Worm (Caenorhabditis elegans) whole organism, early embryonic: ENCODE measurements around the gene F16G10.13.

Experiments
- B0310.2 ChIP-seq: sonication (generic microtip); optimal IDR thresholded peaks from 2 replicates; lab custom pipeline; 2016; ENCODE audit warnings: mild to moderate bottlenecking, missing genetic modification characterization, missing compliant biosample characterization
- ama-1 ChIP-seq: fragments of 150-350 bp; optimal IDR thresholded peaks from 2 replicates; lab custom pipeline; 2014
- ceh-36 ChIP-seq: sonication (generic microtip); optimal IDR thresholded peaks from 2 replicates; lab custom pipeline; 2016; ENCODE audit warnings: missing genetic modification characterization, inconsistent platforms, missing compliant biosample characterization
- flt-1 ChIP-seq: fragments of 200-800 bp; sonication (Bioruptor generic); IDR thresholded peaks from 2 replicates; pipeline ENCODE4 v1.3.6; 2022; ENCODE audit warnings: missing genetic modification characterization, missing compliant biosample characterization
- hnd-1 ChIP-seq: sonication (generic microtip); optimal IDR thresholded peaks from 2 replicates; lab custom pipeline; 2016; ENCODE audit warnings: missing genetic modification characterization, missing compliant biosample characterization
- pes-1 ChIP-seq: fragments of 200-800 bp; sonication (Bioruptor generic); IDR thresholded peaks from 2 replicates; pipeline ENCODE4 v1.3.6; 2022; ENCODE audit warnings: missing genetic modification reagents, missing genetic modification characterization, missing compliant biosample characterization
- tbx-11 ChIP-seq: fragments of 200-800 bp; sonication (Bioruptor generic); IDR thresholded peaks from 2 replicates; pipeline ENCODE4 v1.3.6; 2022; ENCODE audit warnings: missing genetic modification characterization, missing compliant biosample characterization

- TF ChIP-seq tbx-11 (GFP tag; lab: Robert Waterston, UW) (no peak), ceh-36 (tag; lab: Kevin White, UChicago) (no peak), B0310.2 (tag; lab: Kevin White, UChicago) (no peak), ama-1 (lab: Kevin White, UChicago) (no peak), pes-1 (no peak), flt-1 (GFP tag; lab: Robert Waterston, UW) (no peak), hnd-1 (tag; lab: Kevin White, UChicago) (no peak)
Observed at ce11 chrII:2420685-2421084, 24.9 kb upstream of the F16G10.13 start.
